Worm (Caenorhabditis elegans) whole organism, early embryonic: ENCODE results near the gene hmt-1.
A peak's percentile ranks its signal among the peaks of the same experiment; 100 is the strongest.

Experiments
- B0310.2 ChIP-seq: sonication (generic microtip); optimal IDR thresholded peaks from 2 replicates; lab custom pipeline; 2016; ENCODE audit warnings: mild to moderate bottlenecking, missing genetic modification characterization, missing compliant biosample characterization
- F13C5.2 ChIP-seq: sonication (generic microtip); optimal IDR thresholded peaks from 2 replicates; lab custom pipeline; 2017; ENCODE audit warnings: mild to moderate bottlenecking, missing genetic modification characterization, inconsistent platforms, missing compliant biosample characterization
- aly-1 ChIP-seq: sonication (generic microtip); optimal IDR thresholded peaks from 2 replicates; lab custom pipeline; 2016; ENCODE audit warnings: missing genetic modification characterization, missing compliant biosample characterization
- ama-1 ChIP-seq: fragments of 150-350 bp; optimal IDR thresholded peaks from 2 replicates; lab custom pipeline; 2014
- ceh-13 ChIP-seq: fragments of 200-800 bp; sonication (Bioruptor generic); optimal IDR thresholded peaks from 2 replicates; lab custom pipeline; 2018; ENCODE audit warnings: mild to moderate bottlenecking, missing genetic modification characterization, missing compliant biosample characterization
- ceh-36 ChIP-seq: sonication (generic microtip); optimal IDR thresholded peaks from 2 replicates; lab custom pipeline; 2016; ENCODE audit warnings: missing genetic modification characterization, inconsistent platforms, missing compliant biosample characterization
- ets-7 ChIP-seq: sonication (generic microtip); optimal IDR thresholded peaks from 2 replicates; lab custom pipeline; 2016; ENCODE audit warnings: missing genotype, missing genetic modification characterization, missing compliant biosample characterization
- flt-1 ChIP-seq: fragments of 200-800 bp; sonication (Bioruptor generic); IDR thresholded peaks from 2 replicates; pipeline ENCODE4 v1.3.6; 2022; ENCODE audit warnings: missing genetic modification characterization, missing compliant biosample characterization
- hmbx-1 ChIP-seq: sonication (generic microtip); optimal IDR thresholded peaks from 2 replicates; lab custom pipeline; 2016; ENCODE audit warnings: mild to moderate bottlenecking, missing genetic modification characterization, missing compliant biosample characterization
- hmg-4 ChIP-seq: fragments of 200-800 bp; sonication (Bioruptor generic); optimal IDR thresholded peaks from 2 replicates; lab custom pipeline; 2018; ENCODE audit warnings: mild to moderate bottlenecking, missing genetic modification characterization, missing compliant biosample characterization
- hnd-1 ChIP-seq: sonication (generic microtip); optimal IDR thresholded peaks from 2 replicates; lab custom pipeline; 2016; ENCODE audit warnings: missing genetic modification characterization, missing compliant biosample characterization
- pes-1 ChIP-seq: fragments of 200-800 bp; sonication (Bioruptor generic); IDR thresholded peaks from 2 replicates; pipeline ENCODE4 v1.3.6; 2022; ENCODE audit warnings: missing genetic modification reagents, missing genetic modification characterization, missing compliant biosample characterization
- scrt-1 ChIP-seq: fragments of 200-800 bp; sonication (Bioruptor generic); IDR thresholded peaks from 2 replicates; pipeline ENCODE4 v1.3.6; 2022; ENCODE audit warnings: missing genetic modification characterization, missing compliant biosample characterization
- sea-1 ChIP-seq: fragments of 200-800 bp; sonication (Bioruptor generic); conservative IDR thresholded peaks from 2 replicates; pipeline ENCODE4 v1.3.6; 2022; ENCODE audit warnings: missing genetic modification characterization, missing compliant biosample characterization
- tbx-11 ChIP-seq: fragments of 200-800 bp; sonication (Bioruptor generic); IDR thresholded peaks from 2 replicates; pipeline ENCODE4 v1.3.6; 2022; ENCODE audit warnings: missing genetic modification characterization, missing compliant biosample characterization
- tbx-37 ChIP-seq: fragments of 200-800 bp; sonication (Bioruptor generic); conservative IDR thresholded peaks from 2 replicates; pipeline ENCODE4 v1.3.6; 2022; ENCODE audit warnings: missing genetic modification reagents, missing genetic modification characterization, missing compliant biosample characterization
- tra-4 ChIP-seq: sonication (generic microtip); optimal IDR thresholded peaks from 2 replicates; lab custom pipeline; 2017; ENCODE audit warnings: missing genetic modification characterization, missing compliant biosample characterization

Gene hmt-1

DNA sequence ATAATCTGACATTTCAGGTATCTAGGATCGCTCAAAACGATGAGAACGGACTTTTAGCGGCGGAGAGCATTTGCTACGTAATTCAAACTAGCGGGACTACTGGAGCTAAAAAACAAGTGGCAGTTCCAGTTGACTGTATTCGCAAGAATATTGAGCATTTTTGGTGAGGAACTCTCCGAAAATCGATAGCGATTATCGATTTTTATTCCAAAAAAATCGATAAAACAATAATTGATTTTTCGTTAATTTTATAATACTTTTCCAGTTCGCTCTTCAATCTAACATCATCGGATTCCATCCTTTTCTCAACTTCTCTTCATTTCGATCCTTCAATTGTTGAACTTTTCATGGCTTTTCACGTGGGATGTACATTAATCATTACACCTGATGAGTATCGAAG, 30.5 kb downstream of the hmt-1 start:
- TF ChIP-seq B0310.2 (tag; lab: Kevin White, UChicago) (no peak), hnd-1 (tag; lab: Kevin White, UChicago) (no peak)

DNA sequence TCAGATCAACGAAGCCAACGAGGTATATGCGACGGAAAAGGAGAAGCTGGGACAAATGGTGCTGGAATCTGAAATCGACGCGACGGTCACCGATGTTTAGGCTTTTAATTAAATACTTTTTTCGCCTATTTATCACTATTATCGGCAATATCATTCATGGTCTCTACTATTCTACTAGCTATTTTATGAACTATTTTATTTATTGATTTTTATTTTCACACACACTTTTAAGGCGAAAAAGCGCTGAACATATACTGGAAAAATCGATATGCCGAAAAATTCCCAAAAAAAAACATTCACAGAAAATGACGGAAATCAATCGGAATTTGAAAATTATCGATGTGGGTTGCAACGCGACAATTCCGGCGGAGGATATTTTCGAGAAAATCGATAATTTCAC, 31.2 kb downstream of the hmt-1 start, which contains the start of gene W09D6.1:
TSS of gene W09D6.1 (plus strand) at position 301 of the 400 bp plus-strand sequence.
- TF ChIP-seq hnd-1 (tag; lab: Kevin White, UChicago) (no peak), tbx-11 (GFP tag; lab: Robert Waterston, UW) (no peak), ceh-13 (GFP tag; lab: Kevin White, UChicago) (no peak), pes-1 (GFP tag; lab: Robert Waterston, UW) (no peak)

DNA sequence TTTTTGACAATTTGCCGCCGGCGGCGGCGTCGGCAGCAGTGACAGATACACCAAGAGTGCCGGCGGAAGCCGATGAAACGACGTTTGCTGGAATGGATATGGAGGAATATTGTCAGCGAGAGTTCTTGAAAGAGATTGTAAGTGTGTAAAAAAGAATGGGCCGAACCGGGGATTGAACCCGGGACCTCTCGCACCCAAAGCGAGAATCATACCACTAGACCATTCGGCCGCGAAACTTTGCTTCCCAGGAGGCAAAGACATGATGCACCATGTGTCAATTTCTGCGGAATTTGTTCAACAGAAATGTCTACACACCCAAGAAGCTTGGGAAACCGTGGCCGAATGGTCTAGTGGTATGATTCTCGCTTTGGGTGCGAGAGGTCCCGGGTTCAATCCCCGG, 33.1 kb downstream of the hmt-1 start:
- TF ChIP-seq hnd-1 (tag; lab: Kevin White, UChicago) (peak; percentile 34), tbx-11 (GFP tag; lab: Robert Waterston, UW) (peak; percentile 45; the same call in 1 of the 2 replicates), pes-1 (GFP tag; lab: Robert Waterston, UW) (peak; percentile 50; the same call in 1 of the 2 replicates), tra-4 (no peak), ceh-13 (GFP tag; lab: Kevin White, UChicago) (no peak), aly-1 (no peak), tbx-37 (GFP tag; lab: Robert Waterston, UW) (no peak; the same call in 1 of the 2 replicates), flt-1 (0 out of 2 replicates have a peak, but pooled peaks have one; percentile 34), scrt-1 (GFP tag; lab: Robert Waterston, UW) (peak; percentile 50; the same call in 1 of the 2 replicates)

DNA sequence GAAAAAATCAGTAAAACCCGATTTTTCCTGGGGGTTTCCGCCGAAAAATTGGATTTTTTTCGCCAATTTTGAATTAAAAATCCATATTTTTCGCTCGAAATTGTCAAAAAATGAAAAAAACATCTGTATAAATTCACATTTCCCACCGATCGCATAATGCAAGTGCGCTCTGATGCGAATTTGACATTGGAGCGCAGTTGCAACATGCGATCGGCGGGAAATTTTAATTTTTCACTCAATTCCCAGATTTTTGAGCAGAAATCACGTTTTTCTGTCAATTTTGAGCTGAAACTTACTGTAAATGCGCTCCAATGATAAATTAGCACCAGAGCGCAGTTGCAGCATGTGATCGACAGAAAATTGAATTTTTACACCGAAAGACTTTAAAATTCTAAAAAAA, 35.2 kb downstream of the hmt-1 start:
- TF ChIP-seq hmg-4 (GFP tag; lab: Kevin White, UChicago) (no peak), aly-1 (no peak), scrt-1 (GFP tag; lab: Robert Waterston, UW) (no peak)

DNA sequence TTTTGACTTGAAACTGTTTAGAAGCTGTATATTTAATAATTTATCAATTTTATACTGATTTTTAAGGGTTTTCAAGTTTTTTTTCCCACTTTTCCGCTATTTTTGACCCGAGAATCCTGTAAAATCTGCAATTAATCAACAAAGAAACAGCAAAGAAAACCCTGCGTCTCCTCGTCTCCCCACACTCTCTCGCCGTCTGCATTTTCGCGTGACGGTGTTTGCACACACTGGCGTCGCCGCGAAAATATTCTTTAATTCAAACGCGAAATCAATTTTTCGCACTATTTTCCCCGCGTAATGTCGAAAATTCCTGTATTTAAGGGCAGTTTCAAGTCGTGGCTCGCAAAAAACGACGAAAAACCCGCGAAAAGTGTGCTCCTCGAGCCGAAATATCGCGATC, 36.5 kb downstream of the hmt-1 start, which contains the start of gene rsa-2:
TSS of gene rsa-2 (plus strand) at position 221 of the 400 bp plus-strand sequence.
- TF ChIP-seq sea-1 (no peak), F13C5.2 (tag; lab: Kevin White, UChicago) (peak; percentile 52)

DNA sequence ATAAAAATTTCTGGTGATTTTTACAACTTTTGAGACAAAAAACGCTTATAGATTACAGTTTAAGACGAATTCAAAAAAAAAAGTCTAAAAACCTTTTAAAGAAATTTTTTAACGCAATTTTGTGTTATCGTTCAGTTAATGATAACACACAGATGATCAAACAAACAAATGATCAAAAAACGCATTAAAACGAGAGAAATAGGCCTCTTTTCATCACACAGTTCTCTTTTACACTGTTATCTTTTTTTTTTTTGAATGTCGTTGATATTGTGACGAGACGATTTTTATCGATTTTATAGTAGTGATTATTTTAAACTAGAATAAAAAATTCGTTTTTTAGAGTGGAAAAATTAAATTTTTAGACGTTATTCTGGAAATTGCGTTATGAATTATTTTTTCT, 40.0 kb downstream of the hmt-1 start:
- TF ChIP-seq ceh-13 (GFP tag; lab: Kevin White, UChicago) (no peak), B0310.2 (tag; lab: Kevin White, UChicago) (no peak), hmg-4 (GFP tag; lab: Kevin White, UChicago) (no peak), tbx-11 (GFP tag; lab: Robert Waterston, UW) (no peak), tra-4 (no peak), scrt-1 (GFP tag; lab: Robert Waterston, UW) (no peak), sea-1 (no peak), hnd-1 (tag; lab: Kevin White, UChicago) (no peak), tbx-37 (GFP tag; lab: Robert Waterston, UW) (no peak), aly-1 (no peak), F13C5.2 (tag; lab: Kevin White, UChicago) (no peak), pes-1 (GFP tag; lab: Robert Waterston, UW) (no peak), flt-1 (no peak), ets-7 (no peak), ceh-36 (tag; lab: Kevin White, UChicago) (no peak), hmbx-1 (no peak), ama-1 (no peak)

DNA sequence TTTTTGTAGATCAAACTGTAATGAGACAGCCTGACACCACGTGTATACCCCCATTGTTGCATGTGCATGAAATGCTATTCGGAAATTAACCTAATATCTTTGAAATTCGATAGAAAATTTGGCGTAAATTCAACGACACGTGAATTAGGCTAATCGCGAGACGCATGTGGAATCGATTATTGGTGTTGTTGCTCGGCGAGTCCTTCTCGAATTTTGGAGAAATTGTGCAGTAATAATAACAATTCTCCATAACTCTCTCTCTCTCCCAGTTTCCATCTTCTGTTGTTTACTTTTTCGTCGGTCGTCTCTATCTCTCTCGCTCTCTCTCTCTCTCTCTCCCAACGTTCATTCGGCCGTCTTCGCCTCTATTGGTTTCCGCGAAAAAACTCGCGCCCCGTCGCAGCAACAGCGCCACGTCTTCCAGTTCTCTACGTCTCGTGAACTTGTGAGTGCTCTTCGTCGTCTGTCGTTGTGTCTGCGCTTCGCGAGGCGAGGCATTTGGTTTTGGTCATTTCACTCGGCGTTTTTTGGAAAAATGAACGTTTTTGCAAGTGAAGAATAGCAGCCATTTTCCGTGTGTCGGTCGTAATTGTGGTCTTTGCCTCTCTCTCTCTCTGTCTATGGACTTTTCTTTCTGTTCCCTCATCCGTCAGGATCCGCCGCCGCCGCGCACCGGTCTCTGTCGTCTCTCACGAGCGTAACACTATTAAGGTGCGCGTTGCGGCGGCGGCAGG, 45.1 kb downstream of the hmt-1 start:
- TF ChIP-seq ama-1 (no peak), scrt-1 (GFP tag; lab: Robert Waterston, UW) (no peak), ceh-13 (GFP tag; lab: Kevin White, UChicago) (no peak), aly-1 (no peak)

DNA sequence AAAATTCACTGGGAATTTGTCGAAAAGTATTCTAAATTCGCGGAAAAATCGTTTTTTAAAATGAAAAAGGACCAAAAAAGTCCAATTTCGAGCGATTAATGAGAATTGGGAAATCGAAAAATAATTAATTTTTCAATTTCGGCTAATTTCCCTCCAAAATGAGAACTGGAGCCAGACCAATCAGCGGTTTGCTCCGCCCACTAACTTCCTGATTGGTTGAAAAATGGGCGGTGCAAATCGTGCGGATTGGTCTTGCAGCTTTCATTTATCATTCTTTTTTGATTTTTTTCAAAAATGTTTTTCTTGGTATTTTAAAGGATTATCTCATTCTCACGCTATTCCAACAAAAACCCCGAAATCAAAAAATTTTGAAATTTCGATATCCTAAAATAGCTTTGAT, 45.7 kb downstream of the hmt-1 start:
- no peak for TF ChIP-seq sea-1
- no peak for TF ChIP-seq hmbx-1
- TF ChIP-seq flt-1 = no peak
- TF ChIP-seq ceh-13 (GFP tag; lab: Kevin White, UChicago) = no peak
- no peak for TF ChIP-seq tra-4
- no peak for TF ChIP-seq ceh-36 (tag; lab: Kevin White, UChicago)

DNA sequence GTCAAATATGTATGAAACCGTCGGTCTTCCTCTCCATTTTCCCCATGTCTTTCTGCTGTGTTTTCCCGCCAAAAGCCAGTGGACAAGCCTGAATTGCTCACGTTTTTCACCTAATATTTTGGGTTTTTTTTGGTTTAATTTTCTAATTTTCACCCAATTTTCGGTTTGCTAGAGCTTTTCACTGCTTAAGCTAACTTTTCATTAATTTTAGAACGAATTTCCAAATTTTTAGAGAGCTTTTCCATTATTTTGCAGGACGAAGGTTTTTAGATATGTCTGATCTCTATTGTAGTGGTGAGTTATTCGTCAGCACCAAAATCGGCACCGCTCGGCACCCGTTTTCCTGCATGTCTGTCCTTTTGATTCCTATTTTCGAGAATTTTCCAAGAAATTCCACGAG, 46.2 kb downstream of the hmt-1 start:
- TF ChIP-seq pes-1 (GFP tag; lab: Robert Waterston, UW) (no peak), ets-7 (no peak), aly-1 (no peak), scrt-1 (GFP tag; lab: Robert Waterston, UW) (no peak), ceh-36 (tag; lab: Kevin White, UChicago) (no peak), hmbx-1 (no peak), tbx-11 (GFP tag; lab: Robert Waterston, UW) (no peak), B0310.2 (tag; lab: Kevin White, UChicago) (no peak), flt-1 (no peak), hmg-4 (GFP tag; lab: Kevin White, UChicago) (no peak), tra-4 (no peak), F13C5.2 (tag; lab: Kevin White, UChicago) (no peak)
